Worm (Caenorhabditis elegans) whole organism, L4/young adult: Measurements from ENCODE around the gene nhr-38.

Experiments
- W03F9.2 ChIP-seq: fragments of 150-350 bp; optimal IDR thresholded peaks from 2 replicates; lab custom pipeline; 2014; ENCODE audit warnings: missing biosample characterization, missing genetic modification characterization
- dao-5 ChIP-seq: sonication (generic microtip); optimal IDR thresholded peaks from 2 replicates; lab custom pipeline; 2016; ENCODE audit warnings: missing genotype, missing genetic modification characterization, moderate library complexity, missing compliant biosample characterization
- him-1 ChIP-seq: sonication (generic microtip); optimal IDR thresholded peaks from 2 replicates; lab custom pipeline; 2016; ENCODE audit warnings: missing genotype, missing genetic modification reagents, missing genetic modification characterization, missing compliant biosample characterization

DNA sequence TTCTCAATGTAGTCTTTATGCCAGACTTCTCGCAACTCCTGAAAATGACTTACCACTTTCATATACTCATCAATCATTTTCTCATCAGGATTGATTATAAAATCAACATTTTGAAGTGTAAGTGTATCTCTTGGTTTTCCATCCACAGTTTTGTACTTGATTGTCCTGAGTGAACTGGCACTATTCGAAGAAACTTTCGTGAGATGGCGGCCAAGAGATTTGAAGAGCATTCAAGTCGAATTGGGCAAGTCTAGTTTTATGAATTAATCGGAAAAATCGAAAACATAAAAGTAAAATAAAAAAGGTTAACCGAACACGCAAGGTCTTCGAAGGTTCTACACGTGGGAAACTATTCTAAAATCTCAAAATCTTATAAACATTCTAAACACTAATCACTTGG is 32.9 kb downstream of the nhr-38 start, which contains the start of gene C28D4.7:
- TF ChIP-seq W03F9.2 (tag; lab: Kevin White, UChicago) (no peak), dao-5 (tag; lab: Kevin White, UChicago) (no peak), him-1 (no peak)
